Worm (Caenorhabditis elegans) whole organism, L1 larva: ENCODE measurements around the gene R02D5.8.

Experiments
- C16A3.4 ChIP-seq: fragments of 150-350 bp; optimal IDR thresholded peaks from 2 replicates; lab custom pipeline; 2014; ENCODE audit warnings: missing biosample characterization, missing genetic modification characterization
- F16B12.6 ChIP-seq: fragments of 150-350 bp; optimal IDR thresholded peaks from 2 replicates; lab custom pipeline; 2014; ENCODE audit warnings: missing biosample characterization, missing genetic modification characterization
- Y116A8C.19 ChIP-seq: sonication (generic microtip); optimal IDR thresholded peaks from 2 replicates; lab custom pipeline; 2016; ENCODE audit warnings: missing compliant biosample characterization, missing genetic modification characterization, borderline replicate concordance
- ama-1 ChIP-seq: fragments of 150-350 bp; optimal IDR thresholded peaks from 2 replicates; lab custom pipeline; 2014
- blmp-1 ChIP-seq: fragments of 150-350 bp; optimal IDR thresholded peaks from 2 replicates; lab custom pipeline; 2014; ENCODE audit warnings: missing biosample characterization, missing genetic modification characterization
- ceh-63 ChIP-seq: fragments of 200-800 bp; sonication (Bioruptor generic); optimal IDR thresholded peaks from 2 replicates; lab custom pipeline; 2018; ENCODE audit warnings: mild to moderate bottlenecking, missing genetic modification characterization, missing compliant biosample characterization
- ceh-88 ChIP-seq: fragments of 200-800 bp; sonication (Bioruptor generic); IDR thresholded peaks from 2 replicates; pipeline ENCODE4 v1.3.6; 2022; ENCODE audit warnings: missing genetic modification characterization, missing compliant biosample characterization
- dpl-1 ChIP-seq, 3 experiments: fragments of 150-350 bp in 2 of 3; sonication (generic microtip) in 1 of 3; optimal IDR thresholded peaks; 2 replicates each; lab custom pipeline; 2014 to 2017; ENCODE audit warnings: missing biosample characterization in 3 of 3, missing genetic modification characterization in 3 of 3, missing genetic modification reagents in 3 of 3
- dsc-1 ChIP-seq: sonication (generic microtip); optimal IDR thresholded peaks from 2 replicates; lab custom pipeline; 2016; ENCODE audit warnings: mild to moderate bottlenecking, missing genetic modification characterization, missing compliant biosample characterization
- efl-1 ChIP-seq, 4 experiments: fragments of 150-350 bp; optimal IDR thresholded peaks in 3 of 4; peaks in 1 of 4; 1 replicate in 1 of 4; 2 replicates in 3 of 4; lab custom pipeline; 2014; ENCODE audit warnings: missing biosample characterization in 2 of 4, missing genetic modification characterization in 2 of 4, missing genetic modification reagents in 2 of 4
- efl-3 ChIP-seq: fragments of 200-800 bp; sonication (Bioruptor generic); optimal IDR thresholded peaks from 2 replicates; lab custom pipeline; 2018; ENCODE audit warnings: mild to moderate bottlenecking, missing genetic modification characterization, missing compliant biosample characterization
- elt-3 ChIP-seq, 6 experiments: fragments of 150-350 bp in 1 of 6; sonication (generic microtip); optimal IDR thresholded peaks; 2 replicates each; lab custom pipeline; 2017 to 2018; ENCODE audit warnings: missing biosample characterization in 6 of 6, missing genetic modification characterization in 6 of 6, inconsistent platforms in 1 of 6
- fkh-8 ChIP-seq: sonication (generic microtip); optimal IDR thresholded peaks from 2 replicates; lab custom pipeline; 2016; ENCODE audit warnings: mild to moderate bottlenecking, missing genetic modification characterization, missing compliant biosample characterization
- fos-1 ChIP-seq: fragments of 150-350 bp; optimal IDR thresholded peaks from 2 replicates; lab custom pipeline; 2014; ENCODE audit warnings: missing biosample characterization, missing genetic modification characterization
- grh-1 ChIP-seq: fragments of 200-800 bp; sonication (Bioruptor generic); IDR thresholded peaks from 2 replicates; pipeline ENCODE4 v1.3.6; 2022; ENCODE audit warnings: missing genetic modification reagents, missing genetic modification characterization, missing compliant biosample characterization
- hlh-4 ChIP-seq: sonication (generic microtip); optimal IDR thresholded peaks from 2 replicates; lab custom pipeline; 2016; ENCODE audit warnings: mild to moderate bottlenecking, missing genetic modification characterization, missing compliant biosample characterization
- jun-1 ChIP-seq: fragments of 150-350 bp; optimal IDR thresholded peaks from 2 replicates; lab custom pipeline; 2014; ENCODE audit warnings: missing biosample characterization, missing genetic modification reagents, missing genetic modification characterization
- lin-13 ChIP-seq: fragments of 150-350 bp; optimal IDR thresholded peaks from 2 replicates; lab custom pipeline; 2014; ENCODE audit warnings: missing biosample characterization, missing genetic modification reagents, missing genetic modification characterization
- lsy-2 ChIP-seq, 2 experiments: fragments of 150-350 bp; optimal IDR thresholded peaks; 2 replicates each; lab custom pipeline; 2014; ENCODE audit warnings: missing biosample characterization in 2 of 2, missing genetic modification characterization in 2 of 2
- mab-9 ChIP-seq: fragments of 200-800 bp; sonication (Bioruptor generic); IDR thresholded peaks from 2 replicates; pipeline ENCODE4 v1.3.6; 2022; ENCODE audit warnings: missing genetic modification reagents, missing genetic modification characterization, missing compliant biosample characterization
- mef-2 ChIP-seq: fragments of 150-350 bp; optimal IDR thresholded peaks from 2 replicates; lab custom pipeline; 2014; ENCODE audit warnings: missing biosample characterization, missing genetic modification characterization
- nhr-20 ChIP-seq: sonication (generic microtip); optimal IDR thresholded peaks from 2 replicates; lab custom pipeline; 2016; ENCODE audit warnings: mild to moderate bottlenecking, missing genetic modification characterization, missing compliant biosample characterization
- nhr-28 ChIP-seq: fragments of 150-350 bp; optimal IDR thresholded peaks from 2 replicates; lab custom pipeline; 2014; ENCODE audit warnings: missing biosample characterization, missing genetic modification characterization
- nhr-47 ChIP-seq: sonication (generic microtip); optimal IDR thresholded peaks from 2 replicates; lab custom pipeline; 2016; ENCODE audit warnings: mild to moderate bottlenecking, missing genetic modification characterization, moderate library complexity, missing compliant biosample characterization
- nhr-71 ChIP-seq: sonication (generic microtip); optimal IDR thresholded peaks from 2 replicates; lab custom pipeline; 2016; ENCODE audit warnings: mild to moderate bottlenecking, missing genetic modification characterization, moderate library complexity, missing compliant biosample characterization
- nhr-84 ChIP-seq: sonication (generic microtip); optimal IDR thresholded peaks from 2 replicates; lab custom pipeline; 2017; ENCODE audit warnings: missing biosample characterization, missing genetic modification characterization
- nhr-85 ChIP-seq: sonication (generic microtip); peaks from one replicate; lab custom pipeline; 2016; ENCODE audit warnings: missing genetic modification characterization, inconsistent platforms, missing compliant biosample characterization
- nhr-90 ChIP-seq: sonication (generic microtip); optimal IDR thresholded peaks from 2 replicates; lab custom pipeline; 2016; ENCODE audit warnings: mild to moderate bottlenecking, missing genetic modification characterization, missing compliant biosample characterization; ENCODE audit not compliant: poor library complexity
- pag-3 ChIP-seq: sonication (generic microtip); optimal IDR thresholded peaks from 2 replicates; lab custom pipeline; 2017; ENCODE audit warnings: missing genetic modification characterization, mild to moderate bottlenecking, missing compliant biosample characterization, antibody characterized with exemption, borderline replicate concordance; ENCODE audit not compliant: insufficient read depth
- pax-3 ChIP-seq: fragments of 200-800 bp; sonication (Bioruptor generic); optimal IDR thresholded peaks from 2 replicates; lab custom pipeline; 2018; ENCODE audit warnings: mild to moderate bottlenecking, missing genetic modification characterization, moderate library complexity, missing compliant biosample characterization
- rnt-1 ChIP-seq: sonication (generic microtip); optimal IDR thresholded peaks from 2 replicates; lab custom pipeline; 2016; ENCODE audit warnings: mild to moderate bottlenecking, missing genetic modification characterization, moderate library complexity, missing compliant biosample characterization
- skn-1 ChIP-seq: fragments of 150-350 bp; optimal IDR thresholded peaks from 2 replicates; lab custom pipeline; 2014; ENCODE audit warnings: missing biosample characterization, missing genetic modification characterization
- snu-23 ChIP-seq: sonication (generic microtip); optimal IDR thresholded peaks from 2 replicates; lab custom pipeline; 2016; ENCODE audit warnings: missing genetic modification characterization, missing compliant biosample characterization
- sox-4 ChIP-seq: sonication (generic microtip); optimal IDR thresholded peaks from 2 replicates; lab custom pipeline; 2016; ENCODE audit warnings: missing genetic modification characterization, missing compliant biosample characterization
- swsn-7 ChIP-seq: sonication (generic microtip); optimal IDR thresholded peaks from 2 replicates; lab custom pipeline; 2016; ENCODE audit warnings: missing genetic modification characterization, missing compliant biosample characterization
- tbx-2 ChIP-seq: sonication (generic microtip); optimal IDR thresholded peaks from 2 replicates; lab custom pipeline; 2016; ENCODE audit warnings: missing genetic modification characterization, missing compliant biosample characterization
- tlp-1 ChIP-seq: fragments of 150-350 bp; optimal IDR thresholded peaks from 2 replicates; lab custom pipeline; 2014; ENCODE audit warnings: missing biosample characterization, missing genetic modification characterization
- unc-30 ChIP-seq: sonication (generic microtip); optimal IDR thresholded peaks from 2 replicates; lab custom pipeline; 2017; ENCODE audit warnings: missing biosample characterization, missing genetic modification characterization
- unc-62 ChIP-seq: fragments of 150-350 bp; optimal IDR thresholded peaks from 2 replicates; lab custom pipeline; 2014; ENCODE audit warnings: missing biosample characterization, missing genetic modification reagents, missing genetic modification characterization
- unc-86 ChIP-seq: sonication (generic microtip); optimal IDR thresholded peaks from 2 replicates; lab custom pipeline; 2016; ENCODE audit warnings: missing genetic modification characterization, missing compliant biosample characterization
- unc-98 ChIP-seq: fragments of 200-800 bp; sonication (Bioruptor generic); IDR thresholded peaks from 2 replicates; pipeline ENCODE4 v1.3.6; 2022; ENCODE audit warnings: missing genetic modification characterization, missing compliant biosample characterization
- ztf-4 ChIP-seq: fragments of 150-350 bp; optimal IDR thresholded peaks from 2 replicates; lab custom pipeline; 2014; ENCODE audit warnings: missing biosample characterization, missing genetic modification characterization

R02D5.8 gene

ce11 chrV:14523788-14524582 lies 4.8 kb upstream of the R02D5.8 start, which contains the start of gene ril-1 (continued):
- TF ChIP-seq unc-86 (tag; lab: Kevin White, UChicago) (no peak), mab-9 (GFP tag; lab: Robert Waterston, UW) (no peak), C16A3.4 (peak; percentile 53), pag-3 (tag; lab: Kevin White, UChicago) (no peak), F16B12.6 (tag; lab: Kevin White, UChicago) (no peak), fos-1 (tag; lab: Kevin White, UChicago) (no peak), nhr-84 (tag; lab: Kevin White, UChicago) (no peak), sox-4 (tag; lab: Kevin White, UChicago) (no peak), dpl-1 (GFP tag; optimal IDR thresholded peaks at IDR 0.05; lab: Kevin White, UChicago) (peak in 2 of 3 experiments; percentile 30 to 31), swsn-7 (tag; lab: Kevin White, UChicago) (peak; percentile 21), Y116A8C.19 (no peak), mef-2 (tag; lab: Kevin White, UChicago) (no peak), fkh-8 (peak; percentile 34), elt-3 (tag; optimal IDR thresholded peaks at IDR 0.05; lab: Kevin White, UChicago) (no peak), nhr-20 (peak; percentile 25), nhr-71 (tag; lab: Kevin White, UChicago) (peak; percentile 55), hlh-4 (tag; lab: Kevin White, UChicago) (no peak), efl-1 (optimal IDR thresholded peaks at IDR 0.05; lab: Kevin White, UChicago) (peak; percentile 38 to 41), efl-1 (GFP tag; optimal IDR thresholded peaks at IDR 0.05 in 1 of 2; lab: Kevin White, UChicago) (peak; percentile 6 to 85), nhr-47 (peak; percentile 38), ztf-4 (tag; lab: Kevin White, UChicago) (no peak), lin-13 (GFP tag; lab: Kevin White, UChicago) (no peak), blmp-1 (tag; lab: Kevin White, UChicago) (no peak), jun-1 (tag; lab: Kevin White, UChicago) (no peak), rnt-1 (tag; lab: Kevin White, UChicago) (peak; percentile 35), lsy-2 (tag; optimal IDR thresholded peaks at IDR 0.05; lab: Kevin White, UChicago) (peak; percentile 27 to 58), unc-98 (GFP tag; lab: Robert Waterston, UW) (no peak), ceh-88 (no peak), nhr-28 (tag; lab: Kevin White, UChicago) (no peak), nhr-85 (tag; lab: Kevin White, UChicago) (peak; percentile 67), dsc-1 (tag; lab: Kevin White, UChicago) (peak; percentile 10), pax-3 (tag; lab: Kevin White, UChicago) (no peak), skn-1 (tag; lab: Kevin White, UChicago) (peak; percentile 40), ceh-63 (no peak), unc-62 (GFP tag; lab: Kevin White, UChicago) (no peak), ama-1 (lab: Kevin White, UChicago) (no peak), tlp-1 (tag; lab: Kevin White, UChicago) (no peak), grh-1 (no peak), snu-23 (GFP tag; lab: Kevin White, UChicago) (peak; percentile 50), unc-30 (tag; lab: Kevin White, UChicago) (no peak), nhr-90 (tag; lab: Kevin White, UChicago) (peak; percentile 44), efl-3 (GFP tag; lab: Kevin White, UChicago) (no peak), tbx-2 (tag; lab: Kevin White, UChicago) (peak; percentile 5)
